Fruit fly (Drosophila melanogaster) whole organism, embryonic: ENCODE measurements around the gene CG8349.

Source experiments
- Asciz ChIP-seq: fragments of 200-800 bp; sonication (Bioruptor generic); optimal IDR thresholded peaks from 2 replicates; lab custom pipeline; 2017; ENCODE audit warnings: missing biosample characterization, mild to moderate bottlenecking, missing genetic modification characterization, missing genetic modification reagents
- Atf6 ChIP-seq: fragments of 200-800 bp; sonication (Bioruptor generic); IDR thresholded peaks from 2 replicates; pipeline ENCODE4 v1.3.6; 2022; ENCODE audit warnings: missing biosample characterization, missing genetic modification characterization
- B-H2 ChIP-seq: fragments of 200-800 bp; sonication (Bioruptor generic); optimal IDR thresholded peaks from 2 replicates; lab custom pipeline; 2018; ENCODE audit warnings: missing biosample characterization, mild to moderate bottlenecking, missing genetic modification characterization
- Blimp-1 ChIP-seq: fragments of 200-800 bp; sonication (Bioruptor generic); optimal IDR thresholded peaks from 3 replicates; lab custom pipeline; 2018; ENCODE audit warnings: missing biosample characterization, missing genetic modification characterization, mild to moderate bottlenecking, moderate library complexity, missing genetic modification reagents
- CG10431 ChIP-seq: fragments of 200-800 bp; sonication (Bioruptor generic); optimal IDR thresholded peaks from 3 replicates; lab custom pipeline; 2018; ENCODE audit warnings: missing biosample characterization, mild to moderate bottlenecking, missing genetic modification characterization
- CG12942 ChIP-seq: fragments of 200-800 bp; sonication (Bioruptor generic); optimal IDR thresholded peaks from 3 replicates; lab custom pipeline; 2016; ENCODE audit warnings: missing biosample characterization, missing genetic modification characterization
- CG14860 ChIP-seq: fragments of 200-800 bp; sonication (Bioruptor generic); IDR thresholded peaks from 3 replicates; pipeline ENCODE4 v1.3.6; 2022; ENCODE audit warnings: missing biosample characterization, missing genetic modification characterization; ENCODE audit not compliant: partially characterized antibody
- CG17829 ChIP-seq: fragments of 200-800 bp; optimal IDR thresholded peaks from 2 replicates; lab custom pipeline; 2019; ENCODE audit warnings: missing biosample characterization, mild to moderate bottlenecking, missing genetic modification characterization, moderate library complexity
- CG18011 ChIP-seq: fragments of 200-800 bp; sonication (Bioruptor generic); optimal IDR thresholded peaks from 2 replicates; lab custom pipeline; 2017; ENCODE audit warnings: missing biosample characterization, missing genetic modification characterization, mild to moderate bottlenecking, moderate library complexity, missing genotype
- CG2120 ChIP-seq: fragments of 200-800 bp; sonication (Bioruptor generic); optimal IDR thresholded peaks from 3 replicates; lab custom pipeline; 2016; ENCODE audit warnings: missing biosample characterization, missing genetic modification characterization
- CG2889 ChIP-seq: fragments of 200-800 bp; sonication (Bioruptor generic); IDR thresholded peaks from 3 replicates; pipeline ENCODE4 v1.3.6; 2022; ENCODE audit warnings: missing biosample characterization, missing genetic modification characterization
- CG33213 ChIP-seq: fragments of 200-800 bp; sonication (Bioruptor generic); optimal IDR thresholded peaks from 3 replicates; lab custom pipeline; 2016; ENCODE audit warnings: missing biosample characterization, missing genetic modification characterization
- CG33557 ChIP-seq: fragments of 200-800 bp; sonication (Bioruptor generic); optimal IDR thresholded peaks from 2 replicates; lab custom pipeline; 2019; ENCODE audit warnings: missing biosample characterization, mild to moderate bottlenecking, missing genetic modification characterization, moderate library complexity
- CG3726 ChIP-seq: fragments of 200-800 bp; sonication (Bioruptor generic); IDR thresholded peaks from 3 replicates; pipeline ENCODE4, ENCODE4 v1.3.6; 2022; ENCODE audit warnings: missing biosample characterization, missing genetic modification characterization
- CG43689 ChIP-seq: fragments of 200-800 bp; sonication (Bioruptor generic); IDR thresholded peaks from 2 replicates; pipeline ENCODE4 v1.3.6; 2022; ENCODE audit warnings: missing biosample characterization, missing genetic modification characterization
- CG4820 ChIP-seq: fragments of 200-800 bp; sonication (Bioruptor generic); optimal IDR thresholded peaks from 3 replicates; lab custom pipeline; 2016; ENCODE audit warnings: missing biosample characterization, missing genetic modification characterization
- CG6683 ChIP-seq: fragments of 200-800 bp; sonication (Bioruptor generic); optimal IDR thresholded peaks from 2 replicates; lab custom pipeline; 2017; ENCODE audit warnings: missing biosample characterization, mild to moderate bottlenecking, missing genetic modification characterization, missing genetic modification reagents
- CG6791 ChIP-seq: fragments of 200-800 bp; sonication (Bioruptor generic); IDR thresholded peaks from 3 replicates; pipeline ENCODE4 v1.3.6; 2022; ENCODE audit warnings: missing biosample characterization, missing genetic modification characterization; ENCODE audit not compliant: partially characterized antibody
- CG7839 ChIP-seq: fragments of 200-800 bp; sonication (Bioruptor generic); optimal IDR thresholded peaks from 3 replicates; lab custom pipeline; 2018; ENCODE audit warnings: missing biosample characterization, mild to moderate bottlenecking, missing genetic modification characterization, moderate library complexity
- D19B ChIP-seq: fragments of 200-800 bp; sonication (Bioruptor generic); optimal IDR thresholded peaks from 2 replicates; lab custom pipeline; 2017; ENCODE audit warnings: missing biosample characterization, mild to moderate bottlenecking, missing genetic modification characterization
- Dp ChIP-seq: fragments of 200-800 bp; sonication (Bioruptor generic); optimal IDR thresholded peaks from 2 replicates; lab custom pipeline; 2018; ENCODE audit warnings: missing biosample characterization, mild to moderate bottlenecking, missing genetic modification characterization, moderate library complexity
- E2f2 ChIP-seq: fragments of 200-800 bp; sonication (Bioruptor generic); IDR thresholded peaks from 2 replicates; pipeline ENCODE4 v1.3.6; 2022; ENCODE audit warnings: missing biosample characterization, missing genetic modification characterization
- Fer2 ChIP-seq: fragments of 200-800 bp; sonication (Bioruptor generic); optimal IDR thresholded peaks from 2 replicates; lab custom pipeline; 2018; ENCODE audit warnings: missing biosample characterization, mild to moderate bottlenecking, missing genetic modification characterization, moderate library complexity
- Gug ChIP-seq: fragments of 200-800 bp; sonication (Bioruptor generic); IDR thresholded peaks from 4 replicates; pipeline ENCODE4 v1.3.6; 2022; ENCODE audit warnings: missing biosample characterization, missing genetic modification characterization
- Hr78 ChIP-seq, 2 experiments: fragments of 200-800 bp in 1 of 2; fragments of >200 bp in 1 of 2; sonication (Bioruptor generic) in 1 of 2; optimal IDR thresholded peaks; 2 replicates each; lab custom pipeline; 2017 to 2019; ENCODE audit warnings: missing biosample characterization in 2 of 2, missing genetic modification characterization in 2 of 2, mild to moderate bottlenecking in 1 of 2, moderate library complexity in 1 of 2
- MBD-R2 ChIP-seq: fragments of 200-800 bp; sonication (Bioruptor generic); IDR thresholded peaks from 2 replicates; pipeline ENCODE4 v1.3.6; 2022; ENCODE audit warnings: missing biosample characterization, missing genetic modification characterization
- Nf-YA ChIP-seq: fragments of 200-800 bp; sonication (Bioruptor generic); IDR thresholded peaks from 2 replicates; pipeline ENCODE4 v1.3.6; 2022; ENCODE audit warnings: missing biosample characterization, missing genetic modification characterization
- Oaz ChIP-seq: fragments of 200-800 bp; sonication (Bioruptor generic); IDR thresholded peaks from 2 replicates; pipeline ENCODE4 v1.3.6; 2022; ENCODE audit warnings: missing biosample characterization, missing genetic modification characterization
- Oli ChIP-seq: fragments of 200-800 bp; sonication (Bioruptor generic); optimal IDR thresholded peaks from 2 replicates; lab custom pipeline; 2018; ENCODE audit warnings: missing biosample characterization, mild to moderate bottlenecking, missing genetic modification characterization, moderate library complexity
- Optix ChIP-seq: fragments of 200-800 bp; sonication (Bioruptor generic); IDR thresholded peaks from 3 replicates; pipeline ENCODE4 v1.3.6; 2022; ENCODE audit warnings: missing biosample characterization, missing genetic modification characterization
- TFAM ChIP-seq: fragments of 200-800 bp; sonication (Bioruptor generic); optimal IDR thresholded peaks from 2 replicates; lab custom pipeline; 2017; ENCODE audit warnings: missing biosample characterization, missing genetic modification characterization, inconsistent platforms
- Taf1 ChIP-seq: fragments of 200-800 bp; sonication (Bioruptor generic); IDR thresholded peaks from 2 replicates; pipeline ENCODE4 v1.3.6; 2022; ENCODE audit warnings: missing biosample characterization, missing genetic modification characterization
- Xrp1 ChIP-seq: fragments of 200-800 bp; sonication (Bioruptor generic); IDR thresholded peaks from 2 replicates; pipeline ENCODE4 v1.3.6; 2022; ENCODE audit warnings: missing biosample characterization, missing genetic modification characterization
- ac ChIP-seq: fragments of 200-800 bp; sonication (Bioruptor generic); optimal IDR thresholded peaks from 3 replicates; lab custom pipeline; 2017; ENCODE audit warnings: missing biosample characterization, mild to moderate bottlenecking, missing genetic modification characterization
- aop ChIP-seq: fragments of 200-800 bp; sonication (Bioruptor generic); IDR thresholded peaks from 2 replicates; pipeline ENCODE4 v1.3.6; 2022; ENCODE audit warnings: missing biosample characterization, missing genetic modification characterization
- chinmo ChIP-seq: fragments of 200-800 bp; sonication (Bioruptor generic); IDR thresholded peaks from 4 replicates; pipeline ENCODE4 v1.3.6; 2022; ENCODE audit warnings: missing biosample characterization, missing genetic modification characterization; ENCODE audit not compliant: partially characterized antibody
- corto ChIP-seq: fragments of 200-800 bp; sonication (Bioruptor generic); optimal IDR thresholded peaks from 2 replicates; lab custom pipeline; 2016; ENCODE audit warnings: missing biosample characterization, mild to moderate bottlenecking, missing genetic modification characterization, moderate library complexity
- crol ChIP-seq: fragments of 200-800 bp; sonication (Bioruptor generic); IDR thresholded peaks from 2 replicates; pipeline ENCODE4 v1.3.6; 2022; ENCODE audit warnings: missing biosample characterization, missing genetic modification characterization
- ems ChIP-seq: fragments of 200-800 bp; sonication (Bioruptor generic); optimal IDR thresholded peaks from 3 replicates; lab custom pipeline; 2016; ENCODE audit warnings: missing biosample characterization, missing genetic modification characterization
- fd96Cb ChIP-seq: fragments of 200-800 bp; sonication (Bioruptor generic); optimal IDR thresholded peaks from 2 replicates; lab custom pipeline; 2018; ENCODE audit warnings: missing biosample characterization, mild to moderate bottlenecking, missing genetic modification characterization, moderate library complexity
- hkb ChIP-seq, 2 experiments: fragments of 200-800 bp in 1 of 2; fragments of >200 bp in 1 of 2; sonication (Bioruptor generic) in 1 of 2; IDR thresholded peaks in 1 of 2; optimal IDR thresholded peaks in 1 of 2; 2 replicates each; pipeline versions ENCODE4 v1.3.6 to Lab custom; 2017 to 2022; ENCODE audit warnings: missing biosample characterization in 1 of 2, missing genetic modification characterization in 1 of 2
- nmo ChIP-seq: fragments of 200-800 bp; sonication (Bioruptor generic); optimal IDR thresholded peaks from 2 replicates; lab custom pipeline; 2018; ENCODE audit warnings: missing biosample characterization, mild to moderate bottlenecking, missing genetic modification characterization, moderate library complexity
- org-1 ChIP-seq: fragments of 200-800 bp; sonication (Bioruptor generic); optimal IDR thresholded peaks from 2 replicates; lab custom pipeline; 2017; ENCODE audit warnings: missing biosample characterization, missing genetic modification characterization
- pzg ChIP-seq: fragments of 200-800 bp; sonication (Bioruptor generic); optimal IDR thresholded peaks from 3 replicates; lab custom pipeline; 2018; ENCODE audit warnings: missing biosample characterization, mild to moderate bottlenecking, missing genetic modification characterization, moderate library complexity
- ranshi ChIP-seq: fragments of 200-800 bp; sonication (Bioruptor generic); IDR thresholded peaks from 2 replicates; pipeline ENCODE4 v1.3.6; 2022; ENCODE audit warnings: missing biosample characterization, missing genetic modification characterization
- ro ChIP-seq: fragments of 200-800 bp; sonication (Bioruptor generic); IDR thresholded peaks from 2 replicates; pipeline ENCODE4 v1.3.6; 2022; ENCODE audit warnings: missing biosample characterization, missing genetic modification characterization
- stc ChIP-seq: fragments of 200-800 bp; sonication (Bioruptor generic); IDR thresholded peaks from 2 replicates; pipeline ENCODE4 v1.3.6; 2022; ENCODE audit warnings: missing biosample characterization, missing genetic modification characterization
- twi ChIP-seq: fragments of 200-800 bp; optimal IDR thresholded peaks from 2 replicates; lab custom pipeline; 2019; ENCODE audit warnings: missing biosample characterization, mild to moderate bottlenecking, missing genetic modification characterization, moderate library complexity
- unc-4 ChIP-seq: fragments of 200-800 bp; sonication (Bioruptor generic); IDR thresholded peaks from 2 replicates; pipeline ENCODE4 v1.3.6; 2022; ENCODE audit warnings: missing biosample characterization, missing genetic modification characterization; ENCODE audit not compliant: partially characterized antibody
- wdn ChIP-seq: fragments of 200-800 bp; sonication (Bioruptor generic); IDR thresholded peaks from 2 replicates; pipeline ENCODE4 v1.3.6; 2022; ENCODE audit warnings: missing biosample characterization, missing genetic modification characterization
- yki ChIP-seq: fragments of >200 bp; optimal IDR thresholded peaks from 3 replicates; lab custom pipeline; 2018

CG8349 gene

dm6 chr2L:8198757-8199156, 17.0 kb upstream of the CG8349 start, which contains the start of gene PGAP5 (continued):
- TF ChIP-seq CG18011 (GFP tag; lab: Kevin White, UChicago) (peak; percentile 10), yki (no peak), CG2120 (GFP tag; lab: Kevin White, UChicago) (peak; percentile 60), Nf-YA (GFP tag; lab: Robert Waterston, UW) (no peak), CG4820 (no peak), Hr78 (GFP tag; optimal IDR thresholded peaks at IDR 0.05; lab: Kevin White, UChicago) (no peak), CG2889 (GFP tag; lab: Robert Waterston, UW) (no peak), D19B (no peak), CG33557 (no peak), chinmo (peak; percentile 93), CG43689 (GFP tag; lab: Robert Waterston, UW) (no peak), Dp (GFP tag; lab: Kevin White, UChicago) (peak; percentile 96), CG12942 (GFP tag; lab: Kevin White, UChicago) (no peak), stc (GFP tag; lab: Robert Waterston, UW) (no peak), Atf6 (GFP tag; lab: Robert Waterston, UW) (no peak), B-H2 (GFP tag; lab: Kevin White, UChicago) (peak; percentile 73), twi (tag; lab: Kevin White, UChicago) (no peak), Oaz (GFP tag; lab: Robert Waterston, UW) (no peak), Taf1 (GFP tag; lab: Robert Waterston, UW) (no peak), nmo (GFP tag; lab: Kevin White, UChicago) (peak; percentile 28), wdn (GFP tag; lab: Robert Waterston, UW) (no peak), crol (no peak), Fer2 (tag; lab: Kevin White, UChicago) (no peak), ems (GFP tag; lab: Kevin White, UChicago) (peak; percentile 16), Optix (GFP tag; lab: Robert Waterston, UW) (no peak), TFAM (GFP tag; lab: Kevin White, UChicago) (no peak), ro (GFP tag; lab: Robert Waterston, UW) (no peak), CG17829 (tag; lab: Kevin White, UChicago) (no peak), MBD-R2 (GFP tag; lab: Robert Waterston, UW) (peak; percentile 93), Gug (GFP tag; lab: Robert Waterston, UW) (no peak), ac (GFP tag; lab: Kevin White, UChicago) (no peak), CG33213 (no peak), Xrp1 (no peak), unc-4 (GFP tag; lab: Robert Waterston, UW) (peak; percentile 98), Oli (tag; lab: Kevin White, UChicago) (no peak), ranshi (GFP tag; lab: Robert Waterston, UW) (no peak), CG14860 (GFP tag; lab: Robert Waterston, UW) (peak; percentile 85), CG7839 (tag; lab: Kevin White, UChicago) (no peak), pzg (GFP tag; lab: Kevin White, UChicago) (peak; percentile 84), hkb (optimal IDR thresholded peaks at IDR 0.05; lab: Kevin White, UChicago) (no peak), hkb (GFP tag; IDR thresholded peaks at IDR 0.05; lab: Robert Waterston, UW) (no peak), Blimp-1 (GFP tag; lab: Kevin White, UChicago) (no peak), corto (GFP tag; lab: Kevin White, UChicago) (peak; percentile 19), fd96Cb (tag; lab: Kevin White, UChicago) (no peak), E2f2 (GFP tag; lab: Robert Waterston, UW) (peak; percentile 99), Asciz (no peak), org-1 (GFP tag; lab: Kevin White, UChicago) (no peak), CG6791 (GFP tag; lab: Robert Waterston, UW) (peak; percentile 94), CG10431 (GFP tag; lab: Kevin White, UChicago) (no peak), aop (GFP tag; lab: Robert Waterston, UW) (peak; percentile 22; the same call in 1 of the 2 replicates), CG6683 (GFP tag; lab: Kevin White, UChicago) (no peak), CG3726 (GFP tag; lab: Robert Waterston, UW) (no peak)
